Worm (Caenorhabditis elegans): ENCODE results near the gene sax-1.

DNA sequence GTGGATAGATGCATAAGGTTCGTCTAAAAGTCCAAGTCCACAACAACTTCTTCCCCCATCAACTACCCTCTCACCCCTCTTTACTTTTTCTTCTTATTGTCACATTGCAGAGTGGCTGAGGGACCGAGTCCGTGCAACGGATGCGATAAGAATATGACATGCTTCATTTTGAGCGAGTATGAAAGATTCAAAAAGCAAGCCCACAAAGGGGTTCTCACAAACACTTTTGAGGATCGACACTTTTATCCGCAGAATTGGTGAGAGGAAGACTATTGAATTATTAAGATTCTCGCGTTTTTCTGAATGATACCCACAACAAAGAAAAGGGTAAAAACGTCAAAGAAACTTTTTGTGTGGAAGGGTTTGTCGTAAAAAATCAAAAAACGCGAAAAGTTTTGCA is 24.4 kb downstream of the sax-1 start:
- TF ChIP-seq nfya-1 (tag; optimal IDR thresholded peaks at IDR 0.05; ENCODE audit: insufficient read depth) (no peak), ztf-4 (tag; optimal IDR thresholded peaks at IDR 0.05) (no peak), nhr-76 (tag; optimal IDR thresholded peaks at IDR 0.05) (no peak)

Measured in whole organism, L3 larva.